Worm (Caenorhabditis elegans) whole organism, L2 larva: ENCODE measurements around the gene F55G7.3.

Experiments
- C34F6.9 ChIP-seq: fragments of 150-350 bp; optimal IDR thresholded peaks from 2 replicates; lab custom pipeline; 2014; ENCODE audit warnings: missing biosample characterization, missing genetic modification characterization
- F13H6.1 ChIP-seq: sonication (generic microtip); optimal IDR thresholded peaks from 2 replicates; lab custom pipeline; 2016; ENCODE audit warnings: missing genetic modification characterization, missing compliant biosample characterization
- R02D3.7 ChIP-seq: fragments of 150-350 bp; optimal IDR thresholded peaks from 2 replicates; lab custom pipeline; 2014; ENCODE audit warnings: missing biosample characterization, missing genetic modification characterization
- ZK546.5 ChIP-seq: sonication (generic microtip); optimal IDR thresholded peaks from 2 replicates; lab custom pipeline; 2017; ENCODE audit warnings: missing biosample characterization, missing genetic modification characterization
- alr-1 ChIP-seq: fragments of 150-350 bp; optimal IDR thresholded peaks from 2 replicates; lab custom pipeline; 2014; ENCODE audit warnings: missing biosample characterization, missing genetic modification characterization
- aly-2 ChIP-seq: fragments of 150-350 bp; optimal IDR thresholded peaks from 2 replicates; lab custom pipeline; 2014; ENCODE audit warnings: missing biosample characterization, missing genetic modification characterization
- ama-1 ChIP-seq: fragments of 150-350 bp; optimal IDR thresholded peaks from 2 replicates; lab custom pipeline; 2018; ENCODE audit warnings: inconsistent platforms
- crh-2 ChIP-seq: sonication (generic microtip); optimal IDR thresholded peaks from 2 replicates; lab custom pipeline; 2017; ENCODE audit warnings: missing biosample characterization, missing genetic modification characterization
- elt-1 ChIP-seq: fragments of 150-350 bp; optimal IDR thresholded peaks from 2 replicates; lab custom pipeline; 2014; ENCODE audit warnings: missing biosample characterization, missing genetic modification characterization
- fos-1 ChIP-seq: fragments of 150-350 bp; optimal IDR thresholded peaks from 2 replicates; lab custom pipeline; 2014; ENCODE audit warnings: missing biosample characterization, missing genetic modification characterization
- gmeb-1 ChIP-seq: fragments of 150-350 bp; optimal IDR thresholded peaks from 2 replicates; lab custom pipeline; 2014; ENCODE audit warnings: missing biosample characterization, missing genetic modification characterization
- lin-11 ChIP-seq: fragments of 150-350 bp; sonication (generic microtip); optimal IDR thresholded peaks from 2 replicates; lab custom pipeline; 2014; ENCODE audit warnings: missing biosample characterization, missing genetic modification characterization, inconsistent platforms, mixed read lengths
- lin-13 ChIP-seq: fragments of 150-350 bp; optimal IDR thresholded peaks from 2 replicates; lab custom pipeline; 2014; ENCODE audit warnings: missing biosample characterization, missing genetic modification reagents, missing genetic modification characterization
- lsy-2 ChIP-seq, 2 experiments: fragments of 150-350 bp in 1 of 2; sonication (generic microtip) in 1 of 2; optimal IDR thresholded peaks; 2 replicates each; lab custom pipeline; 2014 to 2017; ENCODE audit warnings: missing biosample characterization in 2 of 2, missing genetic modification characterization in 2 of 2
- mab-5 ChIP-seq: fragments of 150-350 bp; optimal IDR thresholded peaks from 2 replicates; lab custom pipeline; 2014; ENCODE audit warnings: missing biosample characterization, missing genetic modification characterization
- mdl-1 ChIP-seq, 2 experiments: fragments of 150-350 bp in 1 of 2; sonication (generic microtip) in 1 of 2; optimal IDR thresholded peaks; 2 replicates each; lab custom pipeline; 2017; ENCODE audit warnings: missing biosample characterization in 2 of 2, missing genetic modification characterization in 2 of 2
- nhr-10 ChIP-seq: sonication (generic microtip); optimal IDR thresholded peaks from 2 replicates; lab custom pipeline; 2017; ENCODE audit warnings: missing biosample characterization, missing genetic modification characterization
- nhr-11 ChIP-seq: fragments of 150-350 bp; optimal IDR thresholded peaks from 2 replicates; lab custom pipeline; 2014; ENCODE audit warnings: missing biosample characterization, missing genetic modification characterization
- nhr-12 ChIP-seq: fragments of 150-350 bp; optimal IDR thresholded peaks from 2 replicates; lab custom pipeline; 2014; ENCODE audit warnings: missing biosample characterization, missing genetic modification characterization
- nhr-129 ChIP-seq: fragments of 150-350 bp; optimal IDR thresholded peaks from 2 replicates; lab custom pipeline; 2014; ENCODE audit warnings: missing biosample characterization, missing genetic modification characterization
- nhr-21 ChIP-seq: fragments of 150-350 bp; optimal IDR thresholded peaks from 2 replicates; lab custom pipeline; 2014; ENCODE audit warnings: missing biosample characterization, missing genetic modification characterization
- nhr-23 ChIP-seq: fragments of 150-350 bp; optimal IDR thresholded peaks from 2 replicates; lab custom pipeline; 2014; ENCODE audit warnings: missing biosample characterization, missing genetic modification reagents, missing genetic modification characterization
- nhr-237 ChIP-seq: fragments of 150-350 bp; optimal IDR thresholded peaks from 2 replicates; lab custom pipeline; 2014; ENCODE audit warnings: missing biosample characterization, missing genetic modification characterization
- nhr-25 ChIP-seq: fragments of 150-350 bp; sonication (generic microtip); optimal IDR thresholded peaks from 3 replicates; lab custom pipeline; 2014; ENCODE audit warnings: missing biosample characterization, missing genetic modification characterization
- nhr-77 ChIP-seq: fragments of 150-350 bp; optimal IDR thresholded peaks from 2 replicates; lab custom pipeline; 2014; ENCODE audit warnings: missing biosample characterization, missing genetic modification characterization
- peb-1 ChIP-seq: fragments of 150-350 bp; optimal IDR thresholded peaks from 2 replicates; lab custom pipeline; 2014; ENCODE audit warnings: missing biosample characterization, missing genetic modification characterization
- skn-1 ChIP-seq: sonication (generic microtip); optimal IDR thresholded peaks from 2 replicates; lab custom pipeline; 2017; ENCODE audit warnings: missing biosample characterization, missing genetic modification characterization
- sma-9 ChIP-seq, 2 experiments: fragments of 150-350 bp in 1 of 2; sonication (generic microtip) in 1 of 2; optimal IDR thresholded peaks; 2 replicates each; lab custom pipeline; 2014 to 2016; ENCODE audit warnings: missing genetic modification characterization in 2 of 2, mild to moderate bottlenecking in 1 of 2, missing biosample characterization in 1 of 2, missing compliant biosample characterization in 1 of 2, missing genetic modification reagents in 1 of 2, moderate library complexity in 1 of 2
- unc-39 ChIP-seq: fragments of 150-350 bp; optimal IDR thresholded peaks from 2 replicates; lab custom pipeline; 2014; ENCODE audit warnings: missing biosample characterization, missing genetic modification characterization
- unc-55 ChIP-seq: fragments of 150-350 bp; sonication (generic microtip); optimal IDR thresholded peaks from 3 replicates; lab custom pipeline; 2014; ENCODE audit warnings: missing biosample characterization, missing genetic modification reagents, missing genetic modification characterization
- ztf-1 ChIP-seq: fragments of 200-800 bp; sonication (Bioruptor generic); conservative IDR thresholded peaks from 2 replicates; pipeline ENCODE4 v1.3.6; 2022; ENCODE audit warnings: missing genetic modification characterization, missing compliant biosample characterization

The F55G7.3 gene

ce11 chrX:11910046-11910445, 31.8 kb downstream of the F55G7.3 start, which contains the start of gene Y62H9A.15:
Gene Y62H9A.15, minus strand, starts transcription at chrX:11910145.
- TF ChIP-seq nhr-12 (tag; lab: Kevin White, UChicago) (no peak), fos-1 (tag; lab: Kevin White, UChicago) (peak; percentile 8)
- TF ChIP-seq, all 48 proteins: peak for 1

ce11 chrX:11909168-11909567, 32.7 kb downstream of the F55G7.3 start:
- TF ChIP-seq nhr-25 (tag; lab: Kevin White, UChicago) (no peak), nhr-237 (no peak), elt-1 (tag; lab: Kevin White, UChicago) (no peak), nhr-23 (tag; lab: Kevin White, UChicago) (no peak), lin-11 (no peak), nhr-21 (no peak), skn-1 (tag; lab: Kevin White, UChicago) (peak; percentile 57), unc-39 (tag; lab: Kevin White, UChicago) (no peak), ama-1 (lab: Kevin White, UChicago) (no peak), fos-1 (tag; lab: Kevin White, UChicago) (peak; percentile 74)

- TF ChIP-seq R02D3.7 (tag; lab: Kevin White, UChicago) (no peak), nhr-10 (tag; lab: Kevin White, UChicago) (no peak), unc-55 (GFP tag; lab: Kevin White, UChicago) (no peak), lin-11 (no peak), lsy-2 (tag; optimal IDR thresholded peaks at IDR 0.05; lab: Kevin White, UChicago) (no peak), ztf-1 (GFP tag; lab: Robert Waterston, UW) (no peak), nhr-77 (tag; lab: Kevin White, UChicago) (no peak), C34F6.9 (tag; lab: Kevin White, UChicago) (no peak), sma-9 (GFP tag; optimal IDR thresholded peaks at IDR 0.05; lab: Kevin White, UChicago) (no peak), sma-9 (tag; optimal IDR thresholded peaks at IDR 0.05; lab: Kevin White, UChicago) (no peak)
Measured at ce11 chrX:11908226-11908625, 33.6 kb downstream of the F55G7.3 start.

- no peak for TF ChIP-seq nhr-21
- TF ChIP-seq gmeb-1 (tag; lab: Kevin White, UChicago) = no peak
- no peak for TF ChIP-seq ZK546.5 (tag; lab: Kevin White, UChicago)
- TF ChIP-seq skn-1 (tag; lab: Kevin White, UChicago) = no peak
- no peak for TF ChIP-seq mdl-1 (tag; optimal IDR thresholded peaks at IDR 0.05; lab: Kevin White, UChicago)
- TF ChIP-seq crh-2 = no peak
- no peak for TF ChIP-seq nhr-129 (tag; lab: Kevin White, UChicago)
- no peak for TF ChIP-seq lsy-2 (tag; optimal IDR thresholded peaks at IDR 0.05; lab: Kevin White, UChicago)
- TF ChIP-seq elt-1 (tag; lab: Kevin White, UChicago) = no peak
- no peak for TF ChIP-seq aly-2 (tag; lab: Kevin White, UChicago)
- TF ChIP-seq F13H6.1 (tag; lab: Kevin White, UChicago) = no peak
- TF ChIP-seq lin-11 = no peak
- TF ChIP-seq nhr-77 (tag; lab: Kevin White, UChicago) = no peak
Measured at ce11 chrX:11907263-11907662, 34.6 kb downstream of the F55G7.3 start, which contains the start of gene Y62H9A.11. Gene Y62H9A.11, minus strand, starts transcription at chrX:11907363.

ce11 chrX:11906626-11907025, 35.2 kb downstream of the F55G7.3 start:
- TF ChIP-seq nhr-11 (no peak), C34F6.9 (tag; lab: Kevin White, UChicago) (no peak), nhr-237 (no peak), nhr-23 (tag; lab: Kevin White, UChicago) (no peak), mdl-1 (tag; optimal IDR thresholded peaks at IDR 0.05; lab: Kevin White, UChicago) (no peak), skn-1 (tag; lab: Kevin White, UChicago) (no peak)

ce11 chrX:11902661-11903060, 39.2 kb downstream of the F55G7.3 start, which contains the start of gene Y62H9A.10:
Gene Y62H9A.10, minus strand, starts transcription at chrX:11902761.
- TF ChIP-seq alr-1 (tag; lab: Kevin White, UChicago) (no peak), nhr-25 (tag; lab: Kevin White, UChicago) (no peak), nhr-77 (tag; lab: Kevin White, UChicago) (no peak), aly-2 (tag; lab: Kevin White, UChicago) (no peak), nhr-10 (tag; lab: Kevin White, UChicago) (no peak)

ce11 chrX:11899031-11899430, 42.8 kb downstream of the F55G7.3 start:
- TF ChIP-seq nhr-21 = no peak
- TF ChIP-seq nhr-10 (tag; lab: Kevin White, UChicago) = no peak
- no peak for TF ChIP-seq skn-1 (tag; lab: Kevin White, UChicago)
- no peak for TF ChIP-seq peb-1 (tag; lab: Kevin White, UChicago)
- no peak for TF ChIP-seq elt-1 (tag; lab: Kevin White, UChicago)
- peak; percentile 1 for TF ChIP-seq mab-5 (tag; lab: Kevin White, UChicago)
- TF ChIP-seq lin-13 (GFP tag; lab: Kevin White, UChicago) = no peak
